Worm (Caenorhabditis elegans) whole organism, young adult: Measurements from ENCODE around the gene F41G4.7.

Experiments used
- B0035.1 ChIP-seq: sonication (generic microtip); optimal IDR thresholded peaks from 2 replicates; lab custom pipeline; 2016; ENCODE audit warnings: missing genetic modification characterization, mild to moderate bottlenecking, missing compliant biosample characterization, missing genotype, missing genetic modification reagents
- B0261.1 ChIP-seq: sonication (generic microtip); optimal IDR thresholded peaks from 2 replicates; lab custom pipeline; 2016; ENCODE audit warnings: mild to moderate bottlenecking, missing genetic modification characterization, moderate library complexity, missing compliant biosample characterization
- D2030.7 ChIP-seq: fragments of 200-800 bp; sonication (Bioruptor generic); IDR thresholded peaks from 2 replicates; pipeline ENCODE4 v1.3.6; 2022; ENCODE audit warnings: missing genetic modification reagents, missing genetic modification characterization, missing compliant biosample characterization
- F33H1.4 ChIP-seq: fragments of 200-800 bp; sonication (Bioruptor generic); IDR thresholded peaks from 2 replicates; pipeline ENCODE4 v1.3.6; 2022; ENCODE audit warnings: missing genetic modification reagents, missing genetic modification characterization, missing compliant biosample characterization
- F39B2.1 ChIP-seq: fragments of 200-800 bp; sonication (Bioruptor generic); IDR thresholded peaks from 2 replicates; pipeline ENCODE4 v1.3.6; 2022; ENCODE audit warnings: missing genetic modification reagents, missing genetic modification characterization, missing compliant biosample characterization
- F55B11.4 ChIP-seq: sonication (generic microtip); optimal IDR thresholded peaks from 2 replicates; lab custom pipeline; 2016; ENCODE audit warnings: missing compliant biosample characterization, missing genetic modification characterization, borderline replicate concordance; ENCODE audit not compliant: insufficient read depth
- F57C9.4 ChIP-seq: sonication (generic microtip); optimal IDR thresholded peaks from 2 replicates; lab custom pipeline; 2017; ENCODE audit warnings: mild to moderate bottlenecking, missing genetic modification characterization, missing compliant biosample characterization
- K12H6.12 ChIP-seq: fragments of 200-800 bp; sonication (Bioruptor generic); optimal IDR thresholded peaks from 2 replicates; lab custom pipeline; 2018; ENCODE audit warnings: mild to moderate bottlenecking, missing genetic modification characterization, missing compliant biosample characterization
- Y53F4B.3 ChIP-seq: fragments of 200-800 bp; sonication (Bioruptor generic); IDR thresholded peaks from 2 replicates; pipeline ENCODE4 v1.3.6; 2022; ENCODE audit warnings: missing genetic modification reagents, missing genetic modification characterization, missing compliant biosample characterization
- Y53G8AR.9 ChIP-seq: fragments of 200-800 bp; sonication (Bioruptor generic); conservative IDR thresholded peaks from 2 replicates; pipeline ENCODE4 v1.3.6; 2022; ENCODE audit warnings: missing genetic modification reagents, missing genetic modification characterization, missing compliant biosample characterization
- attf-3 ChIP-seq: fragments of 200-800 bp; sonication (Bioruptor generic); conservative IDR thresholded peaks from 2 replicates; pipeline ENCODE4 v1.3.6; 2022; ENCODE audit warnings: missing genetic modification reagents, missing genetic modification characterization, missing compliant biosample characterization
- attf-6 ChIP-seq: fragments of 200-800 bp; sonication (Bioruptor generic); IDR thresholded peaks from 2 replicates; pipeline ENCODE4 v1.3.6; 2022; ENCODE audit warnings: missing genetic modification reagents, missing genetic modification characterization, missing compliant biosample characterization
- bed-1 ChIP-seq: fragments of 200-800 bp; sonication (Bioruptor generic); IDR thresholded peaks from 2 replicates; pipeline ENCODE4 v1.3.6; 2022; ENCODE audit warnings: missing genetic modification reagents, missing genetic modification characterization, missing compliant biosample characterization
- cebp-1 ChIP-seq, 2 experiments: fragments of 200-800 bp in 1 of 2; sonication (Bioruptor generic) in 1 of 2; sonication (generic microtip) in 1 of 2; IDR thresholded peaks in 1 of 2; optimal IDR thresholded peaks in 1 of 2; 2 replicates each; pipeline versions ENCODE4 v1.3.6 to Lab custom; 2017 to 2022; ENCODE audit warnings: missing compliant biosample characterization in 2 of 2, missing genetic modification characterization in 2 of 2, mild to moderate bottlenecking in 1 of 2, missing genetic modification reagents in 1 of 2, moderate library complexity in 1 of 2
- ceh-91 ChIP-seq: fragments of 200-800 bp; sonication (Bioruptor generic); IDR thresholded peaks from 2 replicates; pipeline ENCODE4 v1.3.6; 2022; ENCODE audit warnings: missing genetic modification reagents, missing genetic modification characterization, missing compliant biosample characterization
- dox-1 ChIP-seq: fragments of 200-800 bp; sonication (Bioruptor generic); IDR thresholded peaks from 2 replicates; pipeline ENCODE4 v1.3.6; 2022; ENCODE audit warnings: missing genetic modification reagents, missing genetic modification characterization, missing compliant biosample characterization
- efl-1 ChIP-seq: fragments of 150-350 bp; optimal IDR thresholded peaks from 2 replicates; lab custom pipeline; 2014; ENCODE audit warnings: missing biosample characterization, missing genetic modification reagents, missing genetic modification characterization
- ekl-4 ChIP-seq: fragments of 200-800 bp; sonication (Bioruptor generic); IDR thresholded peaks from 2 replicates; pipeline ENCODE4 v1.3.6; 2022; ENCODE audit warnings: missing genetic modification reagents, missing genetic modification characterization, missing compliant biosample characterization
- fkh-3 ChIP-seq: sonication (generic microtip); optimal IDR thresholded peaks from 2 replicates; lab custom pipeline; 2016; ENCODE audit warnings: mild to moderate bottlenecking, missing genetic modification characterization, missing compliant biosample characterization
- him-1 ChIP-seq: sonication (generic microtip); optimal IDR thresholded peaks from 2 replicates; lab custom pipeline; 2016; ENCODE audit warnings: missing genotype, missing genetic modification reagents, missing genetic modification characterization, missing compliant biosample characterization
- hmg-20 ChIP-seq: fragments of 200-800 bp; sonication (Bioruptor generic); IDR thresholded peaks from 2 replicates; pipeline ENCODE4 v1.3.6; 2022; ENCODE audit warnings: missing genetic modification reagents, missing genetic modification characterization, missing compliant biosample characterization
- hrde-1 ChIP-seq: sonication (generic microtip); optimal IDR thresholded peaks from 2 replicates; lab custom pipeline; 2016; ENCODE audit warnings: missing genetic modification characterization, mild to moderate bottlenecking, missing compliant biosample characterization, moderate library complexity, missing genotype, missing genetic modification reagents, borderline replicate concordance
- lin-40 ChIP-seq: sonication (generic microtip); optimal IDR thresholded peaks from 2 replicates; lab custom pipeline; 2016; ENCODE audit warnings: missing genetic modification characterization, mild to moderate bottlenecking, missing compliant biosample characterization, missing genotype, missing genetic modification reagents
- lir-1 ChIP-seq: fragments of 200-800 bp; sonication (Bioruptor generic); conservative IDR thresholded peaks from 2 replicates; pipeline ENCODE4 v1.3.6; 2022; ENCODE audit warnings: missing genetic modification reagents, missing genetic modification characterization, missing compliant biosample characterization
- lsl-1 ChIP-seq: fragments of 200-800 bp; sonication (Bioruptor generic); optimal IDR thresholded peaks from 2 replicates; lab custom pipeline; 2018; ENCODE audit warnings: mild to moderate bottlenecking, missing genetic modification characterization, moderate library complexity, missing compliant biosample characterization
- lsy-27 ChIP-seq: sonication (generic microtip); optimal IDR thresholded peaks from 2 replicates; lab custom pipeline; 2017; ENCODE audit warnings: missing genetic modification characterization, mild to moderate bottlenecking, missing compliant biosample characterization, antibody characterized with exemption, missing genotype, borderline replicate concordance; ENCODE audit not compliant: insufficient read depth
- madf-6 ChIP-seq: fragments of 200-800 bp; sonication (Bioruptor generic); IDR thresholded peaks from 2 replicates; pipeline ENCODE4 v1.3.6; 2022; ENCODE audit warnings: missing genetic modification reagents, missing genetic modification characterization, missing compliant biosample characterization
- madf-8 ChIP-seq: fragments of 200-800 bp; sonication (Bioruptor generic); conservative IDR thresholded peaks from 2 replicates; pipeline ENCODE4 v1.3.6; 2022; ENCODE audit warnings: missing genetic modification reagents, missing genetic modification characterization, missing compliant biosample characterization
- mel-28 ChIP-seq: sonication (generic microtip); optimal IDR thresholded peaks from 2 replicates; lab custom pipeline; 2016; ENCODE audit warnings: borderline replicate concordance, mild to moderate bottlenecking, missing genetic modification characterization, missing compliant biosample characterization
- nhr-80 ChIP-seq: sonication (generic microtip); optimal IDR thresholded peaks from 2 replicates; lab custom pipeline; 2016; ENCODE audit warnings: missing genetic modification characterization, missing compliant biosample characterization
- rec-8 ChIP-seq, 2 experiments: sonication (generic microtip); optimal IDR thresholded peaks; 2 replicates each; lab custom pipeline; 2016; ENCODE audit warnings: mild to moderate bottlenecking in 2 of 2, missing genetic modification characterization in 2 of 2, missing genetic modification reagents in 2 of 2, missing genotype in 2 of 2, missing biosample characterization in 1 of 2, missing compliant biosample characterization in 1 of 2, moderate library complexity in 1 of 2
- sea-2 ChIP-seq: fragments of 200-800 bp; sonication (Bioruptor generic); IDR thresholded peaks from 2 replicates; pipeline ENCODE4 v1.3.6; 2022; ENCODE audit warnings: missing genetic modification characterization, missing compliant biosample characterization
- snpc-1.3 ChIP-seq: sonication (generic microtip); optimal IDR thresholded peaks from 2 replicates; lab custom pipeline; 2017; ENCODE audit warnings: missing genetic modification characterization, mild to moderate bottlenecking, missing compliant biosample characterization, antibody characterized with exemption, moderate library complexity, missing genotype, missing genetic modification reagents; ENCODE audit not compliant: insufficient read depth
- snpc-3.4 ChIP-seq: sonication (generic microtip); optimal IDR thresholded peaks from 2 replicates; lab custom pipeline; 2017; ENCODE audit warnings: missing genetic modification characterization, mild to moderate bottlenecking, missing compliant biosample characterization, antibody characterized with exemption, moderate library complexity, missing genotype, missing genetic modification reagents
- somi-1 ChIP-seq: fragments of 200-800 bp; sonication (Bioruptor generic); optimal IDR thresholded peaks from 2 replicates; lab custom pipeline; 2018; ENCODE audit warnings: mild to moderate bottlenecking, missing genetic modification characterization, missing compliant biosample characterization
- unc-130 ChIP-seq: sonication (generic microtip); optimal IDR thresholded peaks from 2 replicates; lab custom pipeline; 2016; ENCODE audit warnings: missing genetic modification reagents, missing genetic modification characterization, missing compliant biosample characterization
- ztf-18 ChIP-seq: sonication (generic microtip); optimal IDR thresholded peaks from 2 replicates; lab custom pipeline; 2016; ENCODE audit warnings: missing genotype, mild to moderate bottlenecking, missing genetic modification characterization, missing compliant biosample characterization

F41G4.7 gene

DNA sequence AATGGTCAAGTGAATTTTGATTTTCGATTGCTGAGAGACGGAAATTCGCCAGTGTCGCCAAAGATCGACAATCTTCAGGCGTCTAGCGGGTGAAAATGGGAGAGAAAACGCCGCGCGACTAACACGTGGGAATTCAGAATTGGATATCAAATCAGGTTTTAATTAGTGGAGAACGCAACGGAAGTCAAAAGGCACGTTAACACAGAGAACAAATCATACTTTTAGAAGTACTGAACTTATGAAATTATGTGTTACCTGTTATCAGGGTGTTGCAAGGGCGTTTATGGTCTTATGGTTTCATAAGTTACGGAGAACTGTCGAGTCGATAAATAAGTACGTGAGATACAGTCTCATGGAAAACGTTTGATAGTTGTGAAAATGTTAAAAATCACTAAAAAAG is 35.2 kb upstream of the F41G4.7 start:
- TF ChIP-seq B0035.1 (tag; lab: Kevin White, UChicago) (no peak), K12H6.12 (tag; lab: Kevin White, UChicago) (no peak), him-1 (tag; lab: Kevin White, UChicago) (no peak), lsl-1 (GFP tag; lab: Kevin White, UChicago) (no peak), attf-6 (GFP tag; lab: Robert Waterston, UW) (no peak), somi-1 (GFP tag; lab: Kevin White, UChicago) (peak; percentile 28), F39B2.1 (GFP tag; lab: Robert Waterston, UW) (no peak), ztf-18 (tag; lab: Kevin White, UChicago) (no peak), cebp-1 (GFP tag; IDR thresholded peaks at IDR 0.05; lab: Robert Waterston, UW) (peak; percentile 47; the same call in 1 of the 2 replicates), cebp-1 (tag; optimal IDR thresholded peaks at IDR 0.05; lab: Kevin White, UChicago) (peak; percentile 76), Y53G8AR.9 (no peak), nhr-80 (tag; lab: Kevin White, UChicago) (peak; percentile 64), unc-130 (no peak), ekl-4 (GFP tag; lab: Robert Waterston, UW) (no peak), dox-1 (0 out of 2 replicates have a peak, but pooled peaks have one; percentile 13), lin-40 (tag; lab: Kevin White, UChicago) (peak; percentile 23), madf-8 (GFP tag; lab: Robert Waterston, UW) (no peak)

DNA sequence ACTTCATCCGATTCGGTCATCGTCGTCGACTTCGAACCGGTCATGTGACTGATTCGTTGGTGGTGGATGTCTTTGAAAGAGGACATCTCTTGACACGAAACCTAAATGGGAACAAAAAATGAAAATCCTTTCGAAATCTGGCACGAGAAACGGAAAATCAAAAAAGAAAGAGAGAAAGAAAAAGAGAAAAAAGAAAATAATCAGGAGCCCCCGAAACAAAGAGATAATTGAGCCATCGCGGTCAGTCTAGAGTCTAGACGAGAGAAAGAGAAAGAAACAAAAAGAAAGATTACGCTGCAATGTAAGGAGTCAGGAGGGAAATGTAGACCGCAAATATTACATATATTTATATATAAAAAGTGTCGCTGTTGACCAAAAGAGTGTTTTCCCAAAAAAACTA is 32.7 kb upstream of the F41G4.7 start, which contains the start of gene aakg-2:
aakg-2 (minus strand) TSS at position 101 of the 400 bp plus-strand sequence.
- no peak for TF ChIP-seq cebp-1 (GFP tag; IDR thresholded peaks at IDR 0.05; lab: Robert Waterston, UW)
- TF ChIP-seq cebp-1 (tag; optimal IDR thresholded peaks at IDR 0.05; lab: Kevin White, UChicago) = peak; percentile 12
- no peak for TF ChIP-seq rec-8 (tag; optimal IDR thresholded peaks at IDR 0.05; lab: Kevin White, UChicago)
- no peak for TF ChIP-seq Y53F4B.3 (GFP tag; lab: Robert Waterston, UW)

DNA sequence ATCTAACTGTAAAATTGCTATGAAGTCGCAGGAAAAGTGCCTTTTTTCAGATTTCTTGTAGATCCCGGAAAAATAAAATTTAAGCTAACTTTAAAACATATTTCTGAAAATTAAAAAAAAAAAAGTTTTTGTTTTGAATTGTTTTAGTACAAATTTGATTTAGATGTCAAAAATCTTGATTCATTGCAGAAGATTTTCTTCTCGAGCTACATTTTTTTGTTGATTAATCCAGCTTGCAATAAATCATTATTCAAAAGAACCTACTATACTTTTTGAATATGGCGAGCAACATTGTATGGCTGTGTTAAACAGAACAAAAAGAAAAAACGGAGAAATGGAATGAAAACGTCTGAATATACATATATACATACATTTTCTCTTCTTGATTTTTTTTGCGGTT is 29.5 kb upstream of the F41G4.7 start:
- TF ChIP-seq K12H6.12 (tag; lab: Kevin White, UChicago) (no peak), fkh-3 (no peak), mel-28 (tag; lab: Kevin White, UChicago) (no peak)

DNA sequence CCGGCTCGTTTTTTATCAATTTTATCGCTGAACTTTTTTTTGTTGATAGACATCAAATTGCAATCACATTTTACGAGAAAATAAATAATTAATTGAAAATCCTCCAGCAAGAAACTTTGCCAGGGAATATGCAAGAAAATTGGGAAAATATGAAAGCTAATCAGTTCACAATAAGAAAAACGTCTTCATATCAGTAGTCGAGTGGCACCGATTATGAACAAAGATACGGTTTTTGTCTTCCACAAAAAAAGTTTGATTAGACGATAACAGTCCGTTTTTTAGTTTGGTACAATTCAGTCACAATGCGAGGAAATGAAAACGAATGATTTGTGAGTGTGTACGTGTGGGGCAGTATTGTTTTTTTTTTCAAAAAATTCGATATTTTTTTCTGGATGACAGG is 28.8 kb upstream of the F41G4.7 start:
- TF ChIP-seq nhr-80 (tag; lab: Kevin White, UChicago) (peak; percentile 50), F33H1.4 (GFP tag; lab: Robert Waterston, UW) (no peak)

DNA sequence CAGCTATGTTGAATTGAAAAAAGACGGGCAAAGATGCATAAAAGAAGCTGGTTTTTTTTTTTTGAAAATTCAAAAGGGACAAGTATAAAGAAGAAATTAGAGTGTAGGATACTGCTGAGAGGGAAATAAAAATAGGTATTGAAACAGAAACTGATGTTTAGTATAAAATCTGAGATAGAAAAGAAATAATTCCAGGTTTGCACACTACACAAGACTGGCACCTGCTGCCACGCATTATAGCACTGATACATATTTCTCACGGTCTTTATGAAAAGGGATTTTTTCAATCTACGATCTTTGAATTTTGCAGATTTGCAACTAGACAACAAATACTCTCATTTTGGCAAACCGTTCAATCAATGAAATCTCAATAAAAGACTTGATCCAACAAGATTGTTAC is 27.1 kb upstream of the F41G4.7 start:
- no peak for TF ChIP-seq madf-8 (GFP tag; lab: Robert Waterston, UW)
- no peak for TF ChIP-seq lsy-27 (tag; lab: Kevin White, UChicago)
- TF ChIP-seq bed-1 (GFP tag; lab: Robert Waterston, UW) = no peak
- TF ChIP-seq snpc-3.4 (tag; lab: Kevin White, UChicago) = no peak
- no peak for TF ChIP-seq B0261.1 (tag; lab: Kevin White, UChicago)
- TF ChIP-seq nhr-80 (tag; lab: Kevin White, UChicago) = no peak
- TF ChIP-seq efl-1 (GFP tag; lab: Kevin White, UChicago) = no peak
- no peak for TF ChIP-seq lir-1 (GFP tag; lab: Robert Waterston, UW)
- TF ChIP-seq dox-1 = no peak
- no peak for TF ChIP-seq hrde-1 (tag; lab: Kevin White, UChicago)
- TF ChIP-seq somi-1 (GFP tag; lab: Kevin White, UChicago) = no peak
- TF ChIP-seq ceh-91 = no peak
- no peak for TF ChIP-seq attf-3 (GFP tag; lab: Robert Waterston, UW)
- no peak for TF ChIP-seq madf-6 (GFP tag; lab: Robert Waterston, UW)
- TF ChIP-seq snpc-1.3 (tag; lab: Kevin White, UChicago) = no peak
- no peak for TF ChIP-seq F55B11.4 (tag; lab: Kevin White, UChicago)
- TF ChIP-seq sea-2 (GFP tag; lab: Robert Waterston, UW) = no peak
- TF ChIP-seq F57C9.4 (tag; lab: Kevin White, UChicago) = no peak
- TF ChIP-seq D2030.7 (GFP tag; lab: Robert Waterston, UW) = no peak
- TF ChIP-seq hmg-20 (GFP tag; lab: Robert Waterston, UW) = no peak
